Worm (Caenorhabditis elegans) whole organism, late embryonic: Measurements from ENCODE around the gene ascc-1.
A peak's percentile ranks its signal among the peaks of the same experiment; 100 is the strongest.

Experiments used
- C08G9.2 ChIP-seq: sonication (generic microtip); optimal IDR thresholded peaks from 2 replicates; lab custom pipeline; 2016; ENCODE audit warnings: mild to moderate bottlenecking, missing genetic modification characterization, moderate library complexity, missing compliant biosample characterization
- K09A11.1 ChIP-seq: sonication (generic microtip); optimal IDR thresholded peaks from 2 replicates; lab custom pipeline; 2017; ENCODE audit warnings: antibody characterized with exemption, mild to moderate bottlenecking, missing genetic modification characterization, missing compliant biosample characterization; ENCODE audit not compliant: insufficient read depth
- T23F11.4 ChIP-seq: fragments of 200-800 bp; sonication (Bioruptor generic); optimal IDR thresholded peaks from 2 replicates; lab custom pipeline; 2018; ENCODE audit warnings: mild to moderate bottlenecking, missing genetic modification characterization, missing compliant biosample characterization
- ahr-1 ChIP-seq: sonication (generic microtip); optimal IDR thresholded peaks from 2 replicates; lab custom pipeline; 2016; ENCODE audit warnings: missing genetic modification characterization, missing compliant biosample characterization
- ama-1 ChIP-seq: fragments of 150-350 bp; optimal IDR thresholded peaks from 2 replicates; lab custom pipeline; 2014
- ceh-18 ChIP-seq: sonication (generic microtip); optimal IDR thresholded peaks from 2 replicates; lab custom pipeline; 2016; ENCODE audit warnings: missing genetic modification characterization, missing compliant biosample characterization
- ceh-19 ChIP-seq: fragments of 200-800 bp; sonication (Bioruptor generic); optimal IDR thresholded peaks from 2 replicates; lab custom pipeline; 2018; ENCODE audit warnings: mild to moderate bottlenecking, missing genetic modification characterization, missing compliant biosample characterization
- ceh-30 ChIP-seq: fragments of 150-350 bp; optimal IDR thresholded peaks from 2 replicates; lab custom pipeline; 2014; ENCODE audit warnings: missing biosample characterization, missing genetic modification characterization
- ceh-31 ChIP-seq: sonication (generic microtip); optimal IDR thresholded peaks from 2 replicates; lab custom pipeline; 2016; ENCODE audit warnings: missing genetic modification characterization, missing compliant biosample characterization
- ceh-34 ChIP-seq: sonication (generic microtip); optimal IDR thresholded peaks from 2 replicates; lab custom pipeline; 2016; ENCODE audit warnings: mild to moderate bottlenecking, missing genetic modification characterization, missing compliant biosample characterization
- ceh-48 ChIP-seq: sonication (generic microtip); optimal IDR thresholded peaks from 2 replicates; lab custom pipeline; 2016; ENCODE audit warnings: missing genetic modification characterization, inconsistent platforms, missing compliant biosample characterization
- che-1 ChIP-seq: sonication (generic microtip); optimal IDR thresholded peaks from 2 replicates; lab custom pipeline; 2016; ENCODE audit warnings: mild to moderate bottlenecking, missing genetic modification characterization, missing compliant biosample characterization
- elt-4 ChIP-seq: sonication (generic microtip); optimal IDR thresholded peaks from 2 replicates; lab custom pipeline; 2016; ENCODE audit warnings: missing genetic modification characterization, missing compliant biosample characterization
- eyg-1 ChIP-seq: sonication (generic microtip); optimal IDR thresholded peaks from 2 replicates; lab custom pipeline; 2016; ENCODE audit warnings: missing genotype, missing genetic modification characterization, missing compliant biosample characterization
- fkh-10 ChIP-seq: fragments of 150-350 bp; optimal IDR thresholded peaks from 2 replicates; lab custom pipeline; 2014; ENCODE audit warnings: missing biosample characterization, missing genetic modification reagents, missing genetic modification characterization
- hlh-13 ChIP-seq: fragments of 200-800 bp; sonication (Bioruptor generic); optimal IDR thresholded peaks from 2 replicates; lab custom pipeline; 2018; ENCODE audit warnings: mild to moderate bottlenecking, missing genetic modification characterization, missing compliant biosample characterization
- hlh-15 ChIP-seq: sonication (generic microtip); optimal IDR thresholded peaks from 2 replicates; lab custom pipeline; 2016; ENCODE audit warnings: missing genetic modification characterization, missing compliant biosample characterization
- hlh-30 ChIP-seq: sonication (generic microtip); optimal IDR thresholded peaks from 2 replicates; lab custom pipeline; 2017; ENCODE audit warnings: antibody characterized with exemption, missing genetic modification characterization, missing compliant biosample characterization; ENCODE audit not compliant: insufficient read depth
- hlh-6 ChIP-seq: sonication (generic microtip); optimal IDR thresholded peaks from 2 replicates; lab custom pipeline; 2016; ENCODE audit warnings: missing genotype, missing genetic modification characterization, missing compliant biosample characterization
- hlh-8 ChIP-seq: sonication (generic microtip); optimal IDR thresholded peaks from 2 replicates; lab custom pipeline; 2016; ENCODE audit warnings: missing genotype, missing genetic modification characterization, missing compliant biosample characterization
- lim-6 ChIP-seq: sonication (generic microtip); optimal IDR thresholded peaks from 2 replicates; lab custom pipeline; 2016; ENCODE audit warnings: missing genetic modification characterization, missing compliant biosample characterization
- lin-11 ChIP-seq: fragments of 200-800 bp; sonication (Bioruptor generic); optimal IDR thresholded peaks from 2 replicates; lab custom pipeline; 2018; ENCODE audit warnings: mild to moderate bottlenecking, missing genetic modification characterization, missing compliant biosample characterization
- nfya-1 ChIP-seq: sonication (generic microtip); optimal IDR thresholded peaks from 2 replicates; lab custom pipeline; 2017; ENCODE audit warnings: missing genetic modification characterization, mild to moderate bottlenecking, missing compliant biosample characterization, antibody characterized with exemption, moderate library complexity
- npax-4 ChIP-seq: sonication (generic microtip); optimal IDR thresholded peaks from 2 replicates; lab custom pipeline; 2016; ENCODE audit warnings: missing genetic modification characterization, missing compliant biosample characterization
- odd-2 ChIP-seq: sonication (generic microtip); optimal IDR thresholded peaks from 2 replicates; lab custom pipeline; 2017; ENCODE audit warnings: antibody characterized with exemption, mild to moderate bottlenecking, missing genetic modification characterization, missing compliant biosample characterization
- pag-3 ChIP-seq: sonication (generic microtip); optimal IDR thresholded peaks from 2 replicates; lab custom pipeline; 2016; ENCODE audit warnings: missing compliant biosample characterization, missing genetic modification characterization, borderline replicate concordance
- pat-9 ChIP-seq: fragments of 200-800 bp; sonication (Bioruptor generic); optimal IDR thresholded peaks from 2 replicates; lab custom pipeline; 2018; ENCODE audit warnings: mild to moderate bottlenecking, missing genetic modification characterization, moderate library complexity, missing compliant biosample characterization
- pax-1 ChIP-seq: fragments of 150-350 bp; optimal IDR thresholded peaks from 2 replicates; lab custom pipeline; 2014; ENCODE audit warnings: missing biosample characterization, missing genetic modification characterization
- ref-2 ChIP-seq: sonication (generic microtip); optimal IDR thresholded peaks from 2 replicates; lab custom pipeline; 2016; ENCODE audit warnings: missing genetic modification characterization, missing compliant biosample characterization
- rnt-1 ChIP-seq: sonication (generic microtip); optimal IDR thresholded peaks from 2 replicates; lab custom pipeline; 2016; ENCODE audit warnings: missing genetic modification characterization, missing compliant biosample characterization
- sdc-2 ChIP-seq: sonication (generic microtip); optimal IDR thresholded peaks from 2 replicates; lab custom pipeline; 2016; ENCODE audit warnings: missing genotype, missing genetic modification characterization, missing compliant biosample characterization
- sox-2 ChIP-seq: fragments of 200-800 bp; sonication (Bioruptor generic); IDR thresholded peaks from 2 replicates; pipeline ENCODE4 v1.3.6; 2022; ENCODE audit warnings: missing genetic modification reagents, missing genetic modification characterization, missing compliant biosample characterization
- sox-4 ChIP-seq: sonication (generic microtip); optimal IDR thresholded peaks from 2 replicates; lab custom pipeline; 2017; ENCODE audit warnings: mild to moderate bottlenecking, missing genetic modification characterization, inconsistent platforms, missing compliant biosample characterization
- syd-9 ChIP-seq: sonication (generic microtip); optimal IDR thresholded peaks from 2 replicates; lab custom pipeline; 2016; ENCODE audit warnings: mild to moderate bottlenecking, missing genetic modification characterization, moderate library complexity, missing compliant biosample characterization
- tbx-7 ChIP-seq: sonication (generic microtip); optimal IDR thresholded peaks from 2 replicates; lab custom pipeline; 2016; ENCODE audit warnings: missing genotype, missing genetic modification characterization, missing compliant biosample characterization
- ttx-3 ChIP-seq: sonication (generic microtip); optimal IDR thresholded peaks from 2 replicates; lab custom pipeline; 2016; ENCODE audit warnings: missing genetic modification reagents, missing genetic modification characterization, missing compliant biosample characterization
- unc-42 ChIP-seq: sonication (generic microtip); optimal IDR thresholded peaks from 2 replicates; lab custom pipeline; 2016; ENCODE audit warnings: missing genotype, missing genetic modification characterization, missing compliant biosample characterization
- ztf-16 ChIP-seq: sonication (generic microtip); optimal IDR thresholded peaks from 2 replicates; lab custom pipeline; 2017; ENCODE audit warnings: missing genetic modification characterization, missing compliant biosample characterization

ascc-1 gene

DNA sequence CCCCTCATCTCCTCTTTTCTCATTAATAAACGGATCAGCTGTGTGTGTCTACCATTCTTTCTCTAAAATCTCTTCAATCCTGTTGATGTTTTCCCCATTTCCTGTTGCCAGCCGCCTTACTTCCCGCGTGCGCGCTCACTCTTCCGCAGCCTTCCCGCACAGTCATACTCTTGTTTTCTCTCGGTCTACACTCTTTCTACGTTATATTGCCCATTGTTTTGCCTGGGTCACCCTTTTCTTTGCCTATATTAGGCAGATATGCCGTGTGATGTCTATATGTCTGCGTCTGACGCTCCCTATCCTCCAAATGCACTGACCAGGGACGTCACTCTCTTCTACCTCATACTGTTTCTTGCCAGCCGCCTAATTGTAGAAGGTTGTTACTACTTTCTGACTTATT lies 8.9 kb downstream of the ascc-1 start (continued):
- TF ChIP-seq eyg-1 (tag; lab: Kevin White, UChicago) (peak; percentile 84), T23F11.4 (no peak), sdc-2 (tag; lab: Kevin White, UChicago) (peak; percentile 38), hlh-6 (tag; lab: Kevin White, UChicago) (no peak), lim-6 (no peak), hlh-13 (GFP tag; lab: Kevin White, UChicago) (no peak), ahr-1 (tag; lab: Kevin White, UChicago) (no peak), ttx-3 (no peak), rnt-1 (tag; lab: Kevin White, UChicago) (peak; percentile 31), ceh-34 (peak; percentile 63), ama-1 (no peak), elt-4 (tag; lab: Kevin White, UChicago) (no peak), pag-3 (tag; lab: Kevin White, UChicago) (no peak), hlh-30 (tag; lab: Kevin White, UChicago) (peak; percentile 84), nfya-1 (tag; lab: Kevin White, UChicago) (peak; percentile 48), ceh-30 (tag; lab: Kevin White, UChicago) (peak; percentile 63)

ce11 chrII:67663-68062 lies 10.2 kb downstream of the ascc-1 start:
- no peak for TF ChIP-seq lim-6
- no peak for TF ChIP-seq hlh-15

DNA sequence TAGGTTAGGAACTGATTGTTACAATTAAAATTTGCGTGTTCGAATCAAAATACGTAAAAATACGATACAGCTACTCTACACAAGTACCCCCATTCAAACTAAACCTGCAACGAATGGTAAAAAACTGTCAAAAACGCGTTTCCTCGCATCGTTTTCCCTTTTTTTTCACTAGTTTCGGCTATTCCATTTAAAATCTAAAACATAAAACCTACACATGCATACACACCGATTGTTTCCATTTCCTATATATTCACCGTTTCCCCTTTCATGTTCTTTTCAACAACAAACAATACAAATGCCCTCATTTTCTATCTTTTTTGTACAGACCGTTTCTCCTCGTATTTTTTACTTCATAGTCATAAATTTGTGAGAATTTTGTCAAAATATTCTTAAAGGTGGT lies 11.3 kb downstream of the ascc-1 start:
- TF ChIP-seq ref-2 (no peak), K09A11.1 (tag; lab: Kevin White, UChicago) (no peak), hlh-8 (tag; lab: Kevin White, UChicago) (no peak), pat-9 (no peak), tbx-7 (tag; lab: Kevin White, UChicago) (no peak), ztf-16 (no peak), fkh-10 (no peak), ceh-18 (tag; lab: Kevin White, UChicago) (no peak), C08G9.2 (tag; lab: Kevin White, UChicago) (no peak), nfya-1 (tag; lab: Kevin White, UChicago) (no peak), syd-9 (tag; lab: Kevin White, UChicago) (no peak), ceh-48 (tag; lab: Kevin White, UChicago) (no peak), ceh-19 (GFP tag; lab: Kevin White, UChicago) (no peak), ceh-31 (no peak), che-1 (tag; lab: Kevin White, UChicago) (no peak), lin-11 (tag; lab: Kevin White, UChicago) (no peak), npax-4 (tag; lab: Kevin White, UChicago) (no peak)

DNA sequence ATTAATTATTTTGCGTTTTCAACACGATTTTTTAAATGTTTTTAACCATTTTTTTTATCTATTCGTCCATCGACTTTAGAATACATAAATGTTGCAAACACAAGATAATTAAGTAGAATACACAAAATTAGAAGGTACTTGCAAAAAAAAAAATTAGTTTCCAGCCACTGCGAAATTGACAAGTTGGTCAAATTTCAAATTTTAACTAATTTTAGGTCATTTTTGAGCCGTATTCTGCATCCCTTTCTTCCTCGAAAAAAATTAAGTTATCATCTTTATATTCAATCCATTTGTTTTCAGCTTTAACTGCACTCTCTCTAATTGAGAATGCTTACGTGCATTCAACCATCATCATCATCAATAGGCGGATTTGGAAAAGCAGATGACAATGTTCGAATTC lies 11.9 kb downstream of the ascc-1 start, which contains the start of gene egl-26:
TSS of gene egl-26 (plus strand) at position 301 of the 400 bp plus-strand sequence.
- TF ChIP-seq sox-2 (GFP tag; lab: Robert Waterston, UW), result no peak
- no peak for TF ChIP-seq tbx-7 (tag; lab: Kevin White, UChicago)
- TF ChIP-seq odd-2 (tag; lab: Kevin White, UChicago), result no peak
- no peak for TF ChIP-seq eyg-1 (tag; lab: Kevin White, UChicago)

DNA sequence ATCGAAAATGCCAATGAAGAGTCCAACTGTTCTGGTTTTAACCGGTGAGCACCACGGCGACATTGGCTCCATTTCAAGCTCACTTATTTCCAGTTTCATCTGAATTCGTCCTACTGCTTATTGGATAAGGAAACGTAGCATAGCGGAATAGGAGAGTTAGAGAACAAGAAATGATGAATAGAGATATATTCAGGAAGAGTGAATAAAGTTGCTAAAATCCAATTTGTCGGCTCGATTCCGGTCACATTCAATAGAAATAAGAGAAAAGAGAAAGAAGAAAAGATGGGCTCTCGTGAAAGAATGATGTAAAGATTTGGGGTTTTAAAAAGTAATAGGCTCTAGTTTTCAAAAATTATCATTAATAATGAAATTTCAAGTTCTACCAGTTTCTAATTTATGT lies 15.9 kb downstream of the ascc-1 start:
- no peak for TF ChIP-seq sox-4
- TF ChIP-seq hlh-6 (tag; lab: Kevin White, UChicago), result no peak
- peak; percentile 97 for TF ChIP-seq unc-42 (tag; lab: Kevin White, UChicago)
- TF ChIP-seq pax-1 (tag; lab: Kevin White, UChicago), result no peak
- no peak for TF ChIP-seq ceh-30 (tag; lab: Kevin White, UChicago)
- TF ChIP-seq fkh-10, result peak; percentile 11
